Worm (Caenorhabditis elegans) whole organism, young adult: ENCODE measurements around the gene lsm-8.
"Not testable (repeated sequence)": the region's sequence is repeated elsewhere in the genome, so short reads cannot be mapped to it uniquely, and the experiment has no call there.

Experiments
- B0019.2 ChIP-seq: fragments of 200-800 bp; sonication (Bioruptor generic); conservative IDR thresholded peaks from 2 replicates; pipeline ENCODE4 v1.3.6; 2022; ENCODE audit warnings: missing genetic modification reagents, missing genetic modification characterization, missing compliant biosample characterization
- D2030.7 ChIP-seq: fragments of 200-800 bp; sonication (Bioruptor generic); IDR thresholded peaks from 2 replicates; pipeline ENCODE4 v1.3.6; 2022; ENCODE audit warnings: missing genetic modification reagents, missing genetic modification characterization, missing compliant biosample characterization
- F33H1.4 ChIP-seq: fragments of 200-800 bp; sonication (Bioruptor generic); IDR thresholded peaks from 2 replicates; pipeline ENCODE4 v1.3.6; 2022; ENCODE audit warnings: missing genetic modification reagents, missing genetic modification characterization, missing compliant biosample characterization
- F55B11.4 ChIP-seq: sonication (generic microtip); optimal IDR thresholded peaks from 2 replicates; lab custom pipeline; 2016; ENCODE audit warnings: missing compliant biosample characterization, missing genetic modification characterization, borderline replicate concordance; ENCODE audit not compliant: insufficient read depth
- Y53G8AR.9 ChIP-seq: fragments of 200-800 bp; sonication (Bioruptor generic); conservative IDR thresholded peaks from 2 replicates; pipeline ENCODE4 v1.3.6; 2022; ENCODE audit warnings: missing genetic modification reagents, missing genetic modification characterization, missing compliant biosample characterization
- Y95B8A.8 ChIP-seq: fragments of 200-800 bp; sonication (Bioruptor generic); IDR thresholded peaks from 2 replicates; pipeline ENCODE4 v1.3.6; 2022; ENCODE audit warnings: missing genetic modification reagents, missing genetic modification characterization, missing compliant biosample characterization
- aptf-3 ChIP-seq: fragments of 200-800 bp; sonication (Bioruptor generic); IDR thresholded peaks from 2 replicates; pipeline ENCODE4 v1.3.6; 2022; ENCODE audit warnings: missing genetic modification characterization, missing compliant biosample characterization
- bed-2 ChIP-seq: fragments of 200-800 bp; sonication (Bioruptor generic); IDR thresholded peaks from 2 replicates; pipeline ENCODE4 v1.3.6; 2022; ENCODE audit warnings: missing genetic modification reagents, missing genetic modification characterization, missing compliant biosample characterization
- cebp-1 ChIP-seq, 2 experiments: fragments of 200-800 bp in 1 of 2; sonication (Bioruptor generic) in 1 of 2; sonication (generic microtip) in 1 of 2; IDR thresholded peaks in 1 of 2; optimal IDR thresholded peaks in 1 of 2; 2 replicates each; pipeline versions ENCODE4 v1.3.6 to Lab custom; 2017 to 2022; ENCODE audit warnings: missing compliant biosample characterization in 2 of 2, missing genetic modification characterization in 2 of 2, mild to moderate bottlenecking in 1 of 2, missing genetic modification reagents in 1 of 2, moderate library complexity in 1 of 2
- ceh-27 ChIP-seq: fragments of 200-800 bp; sonication (Bioruptor generic); optimal IDR thresholded peaks from 2 replicates; lab custom pipeline; 2018; ENCODE audit warnings: mild to moderate bottlenecking, missing genetic modification characterization, moderate library complexity, missing compliant biosample characterization
- dox-1 ChIP-seq: fragments of 200-800 bp; sonication (Bioruptor generic); IDR thresholded peaks from 2 replicates; pipeline ENCODE4 v1.3.6; 2022; ENCODE audit warnings: missing genetic modification reagents, missing genetic modification characterization, missing compliant biosample characterization
- egl-18 ChIP-seq: fragments of 200-800 bp; sonication (Bioruptor generic); IDR thresholded peaks from 2 replicates; pipeline ENCODE4 v1.3.6; 2022; ENCODE audit warnings: missing genetic modification reagents, missing genetic modification characterization, missing compliant biosample characterization
- egrh-3 ChIP-seq: fragments of 200-800 bp; sonication (Bioruptor generic); IDR thresholded peaks from 2 replicates; pipeline ENCODE4 v1.3.6; 2022; ENCODE audit warnings: missing genetic modification reagents, missing genetic modification characterization, missing compliant biosample characterization
- fkh-3 ChIP-seq: sonication (generic microtip); optimal IDR thresholded peaks from 2 replicates; lab custom pipeline; 2016; ENCODE audit warnings: mild to moderate bottlenecking, missing genetic modification characterization, missing compliant biosample characterization
- him-1 ChIP-seq: sonication (generic microtip); optimal IDR thresholded peaks from 2 replicates; lab custom pipeline; 2016; ENCODE audit warnings: missing genotype, missing genetic modification reagents, missing genetic modification characterization, missing compliant biosample characterization
- hmg-20 ChIP-seq: fragments of 200-800 bp; sonication (Bioruptor generic); IDR thresholded peaks from 2 replicates; pipeline ENCODE4 v1.3.6; 2022; ENCODE audit warnings: missing genetic modification reagents, missing genetic modification characterization, missing compliant biosample characterization
- lsl-1 ChIP-seq: fragments of 200-800 bp; sonication (Bioruptor generic); optimal IDR thresholded peaks from 2 replicates; lab custom pipeline; 2018; ENCODE audit warnings: mild to moderate bottlenecking, missing genetic modification characterization, moderate library complexity, missing compliant biosample characterization
- madf-3 ChIP-seq: fragments of 200-800 bp; sonication (Bioruptor generic); IDR thresholded peaks from 2 replicates; pipeline ENCODE4 v1.3.6; 2022; ENCODE audit warnings: missing genetic modification reagents, missing genetic modification characterization, missing compliant biosample characterization
- madf-6 ChIP-seq: fragments of 200-800 bp; sonication (Bioruptor generic); IDR thresholded peaks from 2 replicates; pipeline ENCODE4 v1.3.6; 2022; ENCODE audit warnings: missing genetic modification reagents, missing genetic modification characterization, missing compliant biosample characterization
- madf-8 ChIP-seq: fragments of 200-800 bp; sonication (Bioruptor generic); conservative IDR thresholded peaks from 2 replicates; pipeline ENCODE4 v1.3.6; 2022; ENCODE audit warnings: missing genetic modification reagents, missing genetic modification characterization, missing compliant biosample characterization
- mcd-1 ChIP-seq: fragments of 200-800 bp; sonication (Bioruptor generic); IDR thresholded peaks from 2 replicates; pipeline ENCODE4 v1.3.6; 2022; ENCODE audit warnings: missing genetic modification reagents, missing genetic modification characterization, missing compliant biosample characterization
- nhr-179 ChIP-seq: sonication (generic microtip); optimal IDR thresholded peaks from 2 replicates; lab custom pipeline; 2016; ENCODE audit warnings: mild to moderate bottlenecking, missing genetic modification characterization, missing compliant biosample characterization
- rcor-1 ChIP-seq: fragments of 200-800 bp; sonication (Bioruptor generic); IDR thresholded peaks from 2 replicates; pipeline ENCODE4 v1.3.6; 2022; ENCODE audit warnings: missing genetic modification reagents, missing genetic modification characterization, missing compliant biosample characterization
- snpc-1.3 ChIP-seq: sonication (generic microtip); optimal IDR thresholded peaks from 2 replicates; lab custom pipeline; 2017; ENCODE audit warnings: missing genetic modification characterization, mild to moderate bottlenecking, missing compliant biosample characterization, antibody characterized with exemption, moderate library complexity, missing genotype, missing genetic modification reagents; ENCODE audit not compliant: insufficient read depth
- snpc-4 ChIP-seq, 5 experiments: fragments of 150-350 bp in 1 of 5; sonication (generic microtip) in 4 of 5; optimal IDR thresholded peaks; 2 replicates each; lab custom pipeline; 2014 to 2018; ENCODE audit warnings: missing genetic modification characterization in 5 of 5, missing biosample characterization in 3 of 5, antibody characterized with exemption in 2 of 5, mild to moderate bottlenecking in 2 of 5, missing compliant biosample characterization in 2 of 5, missing genotype in 2 of 5, moderate library complexity in 2 of 5, missing genetic modification reagents in 1 of 5
- tbx-9 ChIP-seq: sonication (generic microtip); optimal IDR thresholded peaks from 2 replicates; lab custom pipeline; 2016; ENCODE audit warnings: borderline replicate concordance, missing genetic modification characterization, inconsistent platforms, missing compliant biosample characterization
- unc-130 ChIP-seq: sonication (generic microtip); optimal IDR thresholded peaks from 2 replicates; lab custom pipeline; 2016; ENCODE audit warnings: missing genetic modification reagents, missing genetic modification characterization, missing compliant biosample characterization
- unc-62 ChIP-seq: fragments of 150-350 bp; optimal IDR thresholded peaks from 2 replicates; lab custom pipeline; 2014; ENCODE audit warnings: missing biosample characterization, missing genetic modification reagents, missing genetic modification characterization
- xnd-1 ChIP-seq: sonication (generic microtip); optimal IDR thresholded peaks from 2 replicates; lab custom pipeline; 2016; ENCODE audit warnings: missing genotype, missing genetic modification reagents, missing genetic modification characterization, missing compliant biosample characterization
- ztf-6 ChIP-seq: fragments of 200-800 bp; sonication (Bioruptor generic); IDR thresholded peaks from 2 replicates; pipeline ENCODE4 v1.3.6; 2022; ENCODE audit warnings: missing genetic modification reagents, missing genetic modification characterization, missing compliant biosample characterization

Gene lsm-8

DNA sequence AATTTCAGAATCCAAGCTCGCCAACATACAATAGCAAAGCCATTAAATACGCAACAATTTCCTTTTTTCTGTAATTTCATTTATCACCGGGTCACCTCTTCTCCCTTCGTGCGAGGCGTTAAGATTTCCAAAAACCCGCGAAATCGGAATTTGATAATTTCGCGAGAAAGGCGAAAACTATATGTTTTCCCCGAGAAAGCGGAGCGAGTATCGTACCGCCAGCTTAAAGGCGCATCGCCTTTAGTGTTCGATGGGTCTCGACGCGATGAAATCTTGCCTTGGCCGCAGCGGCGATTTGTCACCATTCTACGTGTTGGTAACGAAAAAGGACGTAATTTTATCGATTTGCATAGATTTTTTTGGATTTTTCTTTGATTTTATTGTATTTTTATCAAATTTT is 21.5 kb downstream of the lsm-8 start:
- TF ChIP-seq madf-6 (GFP tag; lab: Robert Waterston, UW): peak; percentile 67
- peak; percentile 62 for TF ChIP-seq xnd-1 (tag; lab: Kevin White, UChicago)
- TF ChIP-seq madf-8 (GFP tag; lab: Robert Waterston, UW): 0 out of 2 replicates have a peak, but pooled peaks have one; percentile 28
- not testable (repeated sequence) for TF ChIP-seq snpc-4 (GFP tag; optimal IDR thresholded peaks at IDR 0.05; lab: Kevin White, UChicago)
- TF ChIP-seq snpc-4 (tag; optimal IDR thresholded peaks at IDR 0.05; lab: Kevin White, UChicago): peak in 1 of 4 experiments; percentile 61
- TF ChIP-seq lsl-1 (GFP tag; lab: Kevin White, UChicago): peak; percentile 69
- peak; percentile 80 for TF ChIP-seq F33H1.4 (GFP tag; lab: Robert Waterston, UW)
- TF ChIP-seq, all 124 proteins: peak for 6; not testable (repeated sequence) for 118

DNA sequence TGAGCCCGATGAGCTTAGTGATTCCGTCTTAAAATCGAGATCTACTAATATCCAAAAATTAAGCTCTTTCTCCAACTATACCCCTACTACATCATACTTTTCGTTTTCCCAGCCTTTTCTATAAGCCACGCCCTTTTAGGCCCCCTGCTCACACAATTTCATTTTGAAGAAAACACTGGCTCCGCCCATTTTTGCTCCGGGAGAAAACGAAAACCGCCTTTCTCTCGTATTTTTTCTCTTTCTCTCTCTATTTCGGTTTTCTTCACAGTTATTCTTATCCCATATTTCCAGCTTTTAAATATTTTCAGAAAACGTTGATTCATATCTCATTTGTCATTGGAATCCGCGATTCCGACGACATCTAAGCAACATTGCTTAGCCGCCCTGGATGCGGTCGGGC is 35.3 kb downstream of the lsm-8 start, which contains the start of gene Y73B6BL.47:
Y73B6BL.47 (plus strand) TSS at position 301 of the 400 bp plus-strand sequence.
- TF ChIP-seq Y53G8AR.9 (no peak), F33H1.4 (GFP tag; lab: Robert Waterston, UW) (no peak), ceh-27 (GFP tag; lab: Kevin White, UChicago) (no peak), tbx-9 (tag; lab: Kevin White, UChicago) (no peak), snpc-1.3 (tag; lab: Kevin White, UChicago) (no peak), F55B11.4 (tag; lab: Kevin White, UChicago) (no peak), rcor-1 (GFP tag; lab: Robert Waterston, UW) (no peak), nhr-179 (tag; lab: Kevin White, UChicago) (no peak), hmg-20 (no peak), mcd-1 (GFP tag; lab: Robert Waterston, UW) (no peak), fkh-3 (tag; lab: Kevin White, UChicago) (no peak), Y95B8A.8 (GFP tag; lab: Robert Waterston, UW) (no peak), bed-2 (GFP tag; lab: Robert Waterston, UW) (no peak), dox-1 (GFP tag; lab: Robert Waterston, UW) (no peak), aptf-3 (GFP tag; lab: Robert Waterston, UW) (no peak), xnd-1 (tag; lab: Kevin White, UChicago) (no peak), snpc-4 (GFP tag; optimal IDR thresholded peaks at IDR 0.05; lab: Kevin White, UChicago) (no peak), snpc-4 (tag; optimal IDR thresholded peaks at IDR 0.05; lab: Kevin White, UChicago) (no peak), him-1 (no peak)

DNA sequence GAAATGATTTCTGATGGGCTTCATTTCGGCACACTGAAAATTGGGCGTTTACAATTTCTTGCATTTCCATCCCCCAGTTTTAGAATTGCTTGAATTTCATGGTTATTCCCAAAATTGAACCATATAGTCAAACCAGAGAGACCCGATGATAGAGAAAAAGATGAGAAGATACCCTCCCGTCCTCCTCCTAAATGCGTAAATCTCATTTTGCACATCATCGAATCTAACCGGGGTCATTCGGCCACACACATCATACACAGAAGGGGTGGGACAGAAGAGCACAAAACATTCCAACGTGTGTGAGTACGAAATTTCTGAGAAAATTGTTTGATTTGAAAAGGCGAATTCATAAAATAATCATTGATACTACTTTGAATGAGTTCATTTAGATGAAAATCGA is 37.3 kb downstream of the lsm-8 start:
- TF ChIP-seq cebp-1 (GFP tag; IDR thresholded peaks at IDR 0.05; lab: Robert Waterston, UW) (no peak), cebp-1 (tag; optimal IDR thresholded peaks at IDR 0.05; lab: Kevin White, UChicago) (no peak), B0019.2 (GFP tag; lab: Robert Waterston, UW) (no peak), aptf-3 (GFP tag; lab: Robert Waterston, UW) (no peak)
- TF ChIP-seq, all 124 proteins: peak for 0

DNA sequence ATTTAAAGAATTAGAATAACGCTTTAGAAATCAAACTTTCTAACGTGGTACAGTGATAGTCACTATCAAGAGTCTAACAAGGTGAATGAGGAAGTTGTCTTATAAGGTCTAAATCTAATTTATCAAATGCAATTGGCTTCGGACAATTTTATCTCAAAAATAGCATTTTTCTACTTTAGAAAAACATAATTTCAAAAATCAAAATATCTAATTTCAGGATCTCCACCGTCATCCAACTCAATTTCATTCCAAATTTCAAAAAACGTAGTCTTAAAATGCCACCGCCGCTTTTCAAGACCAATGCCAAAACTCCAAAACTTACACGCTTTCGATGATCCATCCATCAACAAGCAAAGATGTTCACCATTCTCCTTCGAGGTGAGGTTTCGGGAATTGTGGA is 38.7 kb downstream of the lsm-8 start, which contains the start of gene Y73B6BL.270:
Y73B6BL.270 (plus strand) TSS at position 301 of the 400 bp plus-strand sequence.
- TF ChIP-seq unc-130 (GFP tag; lab: Kevin White, UChicago) (no peak), Y53G8AR.9 (no peak), egrh-3 (GFP tag; lab: Robert Waterston, UW) (no peak), ztf-6 (GFP tag; lab: Robert Waterston, UW) (no peak), D2030.7 (no peak), unc-62 (GFP tag; lab: Kevin White, UChicago) (no peak), madf-3 (GFP tag; lab: Robert Waterston, UW) (no peak), egl-18 (GFP tag; lab: Robert Waterston, UW) (no peak)
